Worm (Caenorhabditis elegans) whole organism, L4 larva: ENCODE results near the gene lgc-1.

Experiments
- T26A8.4 ChIP-seq: fragments of 200-800 bp; sonication (Bioruptor generic); IDR thresholded peaks from 2 replicates; pipeline ENCODE4 v1.3.6; 2022; ENCODE audit warnings: missing genetic modification characterization, missing compliant biosample characterization
- Y5F2A.4 ChIP-seq: fragments of 200-800 bp; sonication (Bioruptor generic); optimal IDR thresholded peaks from 2 replicates; lab custom pipeline; 2018; ENCODE audit warnings: mild to moderate bottlenecking, missing genetic modification characterization, missing compliant biosample characterization
- arid-1 ChIP-seq: fragments of 200-800 bp; sonication (Bioruptor generic); conservative IDR thresholded peaks from 2 replicates; pipeline ENCODE4 v1.3.6; 2022; ENCODE audit warnings: missing genetic modification reagents, missing genetic modification characterization, missing compliant biosample characterization
- attf-4 ChIP-seq: sonication (generic microtip); optimal IDR thresholded peaks from 3 replicates; lab custom pipeline; 2017; ENCODE audit warnings: missing biosample characterization, missing genetic modification characterization
- daf-12 ChIP-seq: fragments of 150-350 bp; optimal IDR thresholded peaks from 2 replicates; lab custom pipeline; 2014; ENCODE audit warnings: missing biosample characterization, missing genetic modification reagents, missing genetic modification characterization
- daf-16 ChIP-seq, 3 experiments: sonication (generic microtip); optimal IDR thresholded peaks; 2 replicates each; lab custom pipeline; 2016 to 2017; ENCODE audit warnings: missing genetic modification characterization in 3 of 3, missing genetic modification reagents in 3 of 3, mild to moderate bottlenecking in 2 of 3, missing compliant biosample characterization in 2 of 3, missing biosample characterization in 1 of 3, moderate library complexity in 1 of 3
- dmd-6 ChIP-seq: fragments of 200-800 bp; sonication (Bioruptor generic); IDR thresholded peaks from 2 replicates; pipeline ENCODE4 v1.3.6; 2022; ENCODE audit warnings: missing genetic modification reagents, missing genetic modification characterization, missing compliant biosample characterization
- dpl-1 ChIP-seq: fragments of 150-350 bp; optimal IDR thresholded peaks from 2 replicates; lab custom pipeline; 2014; ENCODE audit warnings: missing biosample characterization, missing genetic modification reagents, missing genetic modification characterization
- duxl-1 ChIP-seq: sonication (generic microtip); optimal IDR thresholded peaks from 2 replicates; lab custom pipeline; 2016; ENCODE audit warnings: mild to moderate bottlenecking, missing genetic modification characterization, moderate library complexity, missing compliant biosample characterization; ENCODE audit not compliant: poor library complexity
- egl-27 ChIP-seq: sonication (generic microtip); optimal IDR thresholded peaks from 3 replicates; lab custom pipeline; 2017; ENCODE audit warnings: missing biosample characterization, missing genetic modification reagents, missing genetic modification characterization
- fkh-10 ChIP-seq: fragments of 150-350 bp; optimal IDR thresholded peaks from 2 replicates; lab custom pipeline; 2014; ENCODE audit warnings: missing biosample characterization, missing genetic modification reagents, missing genetic modification characterization
- hlh-11 ChIP-seq: fragments of 200-800 bp; sonication (Bioruptor generic); optimal IDR thresholded peaks from 2 replicates; lab custom pipeline; 2018; ENCODE audit warnings: mild to moderate bottlenecking, missing genetic modification characterization, missing compliant biosample characterization
- hlh-30 ChIP-seq: sonication (generic microtip); optimal IDR thresholded peaks from 2 replicates; lab custom pipeline; 2017; ENCODE audit warnings: antibody characterized with exemption, mild to moderate bottlenecking, missing genetic modification characterization, missing compliant biosample characterization; ENCODE audit not compliant: insufficient read depth
- lim-7 ChIP-seq: fragments of 200-800 bp; sonication (Bioruptor generic); IDR thresholded peaks from 2 replicates; pipeline ENCODE4 v1.3.6; 2022; ENCODE audit warnings: missing genetic modification characterization, missing compliant biosample characterization
- lin-1 ChIP-seq: fragments of 200-800 bp; sonication (Bioruptor generic); IDR thresholded peaks from 2 replicates; pipeline ENCODE4 v1.3.6; 2022; ENCODE audit warnings: missing genetic modification reagents, missing genetic modification characterization, missing compliant biosample characterization
- lin-13 ChIP-seq: fragments of 150-350 bp; optimal IDR thresholded peaks from 2 replicates; lab custom pipeline; 2014; ENCODE audit warnings: missing biosample characterization, missing genetic modification reagents, missing genetic modification characterization
- lin-15B ChIP-seq: fragments of 150-350 bp; sonication (generic microtip); optimal IDR thresholded peaks from 3 replicates; lab custom pipeline; 2014; ENCODE audit warnings: missing biosample characterization, missing genetic modification characterization
- lin-38 ChIP-seq: fragments of 200-800 bp; sonication (Bioruptor generic); IDR thresholded peaks from 2 replicates; pipeline ENCODE4 v1.3.6; 2022; ENCODE audit warnings: missing genetic modification reagents, missing genetic modification characterization, missing compliant biosample characterization
- lir-3 ChIP-seq: sonication (generic microtip); optimal IDR thresholded peaks from 2 replicates; lab custom pipeline; 2016; ENCODE audit warnings: mild to moderate bottlenecking, missing genetic modification characterization, missing compliant biosample characterization
- lsy-2 ChIP-seq, 2 experiments: fragments of 150-350 bp in 1 of 2; sonication (generic microtip) in 1 of 2; optimal IDR thresholded peaks; 2 replicates each; lab custom pipeline; 2014 to 2017; ENCODE audit warnings: missing biosample characterization in 2 of 2, missing genetic modification characterization in 2 of 2
- mdl-1 ChIP-seq, 2 experiments: fragments of 150-350 bp in 1 of 2; sonication (generic microtip) in 1 of 2; optimal IDR thresholded peaks; 2 replicates each; lab custom pipeline; 2014 to 2017; ENCODE audit warnings: missing biosample characterization in 2 of 2, missing genetic modification characterization in 2 of 2
- mdt-29 ChIP-seq: fragments of 200-800 bp; sonication (Bioruptor generic); IDR thresholded peaks from 2 replicates; pipeline ENCODE4 v1.3.6; 2022; ENCODE audit warnings: missing genetic modification reagents, missing genetic modification characterization, missing compliant biosample characterization
- mes-2 ChIP-seq: sonication (generic microtip); optimal IDR thresholded peaks from 2 replicates; lab custom pipeline; 2016; ENCODE audit warnings: missing genotype, mild to moderate bottlenecking, missing genetic modification characterization, missing compliant biosample characterization; ENCODE audit not compliant: poor library complexity, severe bottlenecking
- mxl-3 ChIP-seq: fragments of 200-800 bp; sonication (Bioruptor generic); optimal IDR thresholded peaks from 2 replicates; lab custom pipeline; 2018; ENCODE audit warnings: mild to moderate bottlenecking, missing genetic modification characterization, missing compliant biosample characterization
- nhr-102 ChIP-seq: sonication (generic microtip); optimal IDR thresholded peaks from 2 replicates; lab custom pipeline; 2016; ENCODE audit warnings: mild to moderate bottlenecking, missing genetic modification characterization, moderate library complexity, missing compliant biosample characterization
- nhr-111 ChIP-seq: fragments of 200-800 bp; sonication (Bioruptor generic); optimal IDR thresholded peaks from 2 replicates; lab custom pipeline; 2018; ENCODE audit warnings: mild to moderate bottlenecking, missing genetic modification characterization, missing compliant biosample characterization
- nhr-28 ChIP-seq: fragments of 150-350 bp; optimal IDR thresholded peaks from 2 replicates; lab custom pipeline; 2014; ENCODE audit warnings: missing biosample characterization, missing genetic modification characterization
- nhr-48 ChIP-seq: sonication (generic microtip); optimal IDR thresholded peaks from 2 replicates; lab custom pipeline; 2016; ENCODE audit warnings: mild to moderate bottlenecking, missing genetic modification characterization, missing compliant biosample characterization
- nhr-77 ChIP-seq: fragments of 150-350 bp; optimal IDR thresholded peaks from 2 replicates; lab custom pipeline; 2014; ENCODE audit warnings: missing biosample characterization, missing genetic modification characterization
- pha-4 ChIP-seq, 2 experiments: fragments of 150-350 bp in 1 of 2; fragments of 200-800 bp in 1 of 2; sonication (Bioruptor generic) in 1 of 2; IDR thresholded peaks in 1 of 2; optimal IDR thresholded peaks in 1 of 2; 2 replicates each; pipeline versions ENCODE4 v1.3.6 to Lab custom; 2014 to 2022; ENCODE audit warnings: missing genetic modification characterization in 2 of 2, missing genetic modification reagents in 2 of 2, missing biosample characterization in 1 of 2, missing compliant biosample characterization in 1 of 2
- php-3 ChIP-seq: fragments of 200-800 bp; sonication (Bioruptor generic); IDR thresholded peaks from 2 replicates; pipeline ENCODE4 v1.3.6; 2022; ENCODE audit warnings: missing genetic modification reagents, missing genetic modification characterization, missing compliant biosample characterization
- set-16 ChIP-seq: fragments of 200-800 bp; sonication (Bioruptor generic); IDR thresholded peaks from 2 replicates; pipeline ENCODE4 v1.3.6; 2022; ENCODE audit warnings: missing genetic modification reagents, missing genetic modification characterization, missing compliant biosample characterization
- spr-1 ChIP-seq: sonication (generic microtip); optimal IDR thresholded peaks from 2 replicates; lab custom pipeline; 2016; ENCODE audit warnings: mild to moderate bottlenecking, missing genetic modification characterization, missing compliant biosample characterization
- spr-3 ChIP-seq: fragments of 200-800 bp; sonication (Bioruptor generic); optimal IDR thresholded peaks from 2 replicates; lab custom pipeline; 2018; ENCODE audit warnings: mild to moderate bottlenecking, missing genetic modification characterization, missing compliant biosample characterization
- tag-97 ChIP-seq: fragments of 200-800 bp; sonication (Bioruptor generic); IDR thresholded peaks from 2 replicates; pipeline ENCODE4 v1.3.6; 2022; ENCODE audit warnings: missing genetic modification characterization, missing compliant biosample characterization
- unc-62 ChIP-seq, 3 experiments: fragments of 150-350 bp in 1 of 3; sonication (generic microtip); optimal IDR thresholded peaks in 2 of 3; peaks in 1 of 3; 1 replicate in 1 of 3; 2 replicates in 2 of 3; lab custom pipeline; 2014 to 2017; ENCODE audit warnings: missing biosample characterization in 3 of 3, missing genetic modification characterization in 3 of 3, missing genetic modification reagents in 3 of 3, missing genotype in 1 of 3

lgc-1 gene

ce11 chrV:4185885-4186284, 51.1 kb downstream of the lgc-1 start:
- no peak for TF ChIP-seq daf-16 (GFP tag; optimal IDR thresholded peaks at IDR 0.05; lab: Kevin White, UChicago)
- TF ChIP-seq daf-16 (tag; optimal IDR thresholded peaks at IDR 0.05; lab: Kevin White, UChicago) = peak; percentile 54
- no peak for TF ChIP-seq egl-27 (tag; lab: Kevin White, UChicago)
- peak; percentile 6 for TF ChIP-seq nhr-28 (tag; lab: Kevin White, UChicago)

DNA sequence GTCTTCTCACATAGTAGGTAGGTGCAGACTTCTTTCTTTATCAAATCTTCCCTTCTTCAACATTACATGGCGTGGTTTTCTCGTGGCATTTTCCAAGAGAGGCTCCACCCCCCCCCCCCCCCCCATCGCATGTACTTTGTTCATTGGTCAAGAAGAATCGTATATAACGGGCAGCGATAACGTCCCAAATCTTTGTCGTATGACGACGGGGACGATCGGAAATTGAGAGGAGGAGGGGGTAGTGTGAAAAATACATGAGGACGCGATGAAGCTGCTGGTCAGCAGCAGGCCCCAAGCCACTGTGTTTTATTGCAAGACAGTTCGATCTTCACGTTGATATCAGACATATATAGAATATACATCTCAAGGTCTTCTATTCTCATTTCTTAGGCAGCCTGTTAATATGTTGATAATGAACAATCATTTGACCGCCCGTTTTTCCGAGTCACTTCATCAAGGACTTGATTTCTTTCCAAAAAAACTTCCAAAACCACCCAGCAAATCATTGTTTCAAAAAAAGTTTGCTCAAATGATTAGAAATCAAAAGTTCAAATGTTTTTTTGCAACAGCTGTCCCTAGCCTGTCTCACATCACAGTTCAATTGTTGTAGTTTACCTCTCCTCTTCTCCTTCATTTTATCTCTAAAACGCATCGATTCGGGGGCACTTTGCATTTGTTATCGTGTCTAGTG, 51.8 kb downstream of the lgc-1 start:
- TF ChIP-seq egl-27 (tag; lab: Kevin White, UChicago) = no peak
- TF ChIP-seq lin-15B = no peak
- no peak for TF ChIP-seq T26A8.4 (GFP tag; lab: Robert Waterston, UW)
- 0 out of 2 replicates have a peak, but pooled peaks have one; percentile 34 for TF ChIP-seq mdt-29 (GFP tag; lab: Robert Waterston, UW)
- no peak for TF ChIP-seq daf-16 (GFP tag; optimal IDR thresholded peaks at IDR 0.05; lab: Kevin White, UChicago)
- TF ChIP-seq daf-16 (tag; optimal IDR thresholded peaks at IDR 0.05; lab: Kevin White, UChicago) = peak; percentile 38
- no peak for TF ChIP-seq lir-3 (tag; lab: Kevin White, UChicago)
- TF ChIP-seq lin-1 = peak; percentile 32; the same call in 1 of the 2 replicates
- peak; percentile 90 for TF ChIP-seq hlh-11
- no peak for TF ChIP-seq spr-1 (tag; lab: Kevin White, UChicago)
- TF ChIP-seq dmd-6 (GFP tag; lab: Robert Waterston, UW) = peak; percentile 82
- TF ChIP-seq lin-13 (GFP tag; lab: Kevin White, UChicago) = no peak
- peak; percentile 5 for TF ChIP-seq spr-3 (GFP tag; lab: Kevin White, UChicago)
- no peak for TF ChIP-seq unc-62 (GFP tag; optimal IDR thresholded peaks at IDR 0.05 in 1 of 2; lab: Kevin White, UChicago)
- no peak for TF ChIP-seq unc-62 (tag; optimal IDR thresholded peaks at IDR 0.05; lab: Kevin White, UChicago)
- TF ChIP-seq php-3 (GFP tag; lab: Robert Waterston, UW) = 0 out of 2 replicates have a peak, but pooled peaks have one; percentile 14
- TF ChIP-seq mes-2 = peak; percentile 14
- peak; percentile 20 for TF ChIP-seq nhr-28 (tag; lab: Kevin White, UChicago)
- peak; percentile 31 to 53 for TF ChIP-seq mdl-1 (tag; optimal IDR thresholded peaks at IDR 0.05; lab: Kevin White, UChicago)
- TF ChIP-seq dpl-1 (GFP tag; lab: Kevin White, UChicago) = no peak
- TF ChIP-seq mxl-3 (GFP tag; lab: Kevin White, UChicago) = peak; percentile 97
- TF ChIP-seq daf-12 (tag; lab: Kevin White, UChicago) = no peak
- TF ChIP-seq tag-97 (GFP tag; lab: Robert Waterston, UW) = no peak
- TF ChIP-seq nhr-48 (tag; lab: Kevin White, UChicago) = peak; percentile 50
- no peak for TF ChIP-seq nhr-77
- 0 out of 2 replicates have a peak, but pooled peaks have one; percentile 33 for TF ChIP-seq arid-1 (GFP tag; lab: Robert Waterston, UW)
- TF ChIP-seq hlh-30 (tag; lab: Kevin White, UChicago) = peak; percentile 68
- TF ChIP-seq lim-7 (GFP tag; lab: Robert Waterston, UW) = 0 out of 2 replicates have a peak, but pooled peaks have one; percentile 43
- peak; percentile 36 for TF ChIP-seq duxl-1 (tag; lab: Kevin White, UChicago)
- TF ChIP-seq attf-4 (tag; lab: Kevin White, UChicago) = no peak
- peak; percentile 47 for TF ChIP-seq set-16 (GFP tag; lab: Robert Waterston, UW)
- peak; percentile 37; the same call in 1 of the 2 replicates for TF ChIP-seq lin-38 (GFP tag; lab: Robert Waterston, UW)
- TF ChIP-seq lsy-2 (tag; optimal IDR thresholded peaks at IDR 0.05; lab: Kevin White, UChicago) = no peak
- no peak for TF ChIP-seq fkh-10
- no peak for TF ChIP-seq nhr-111 (GFP tag; lab: Kevin White, UChicago)
- no peak for TF ChIP-seq Y5F2A.4 (GFP tag; lab: Kevin White, UChicago)
- peak; percentile 45 for TF ChIP-seq pha-4 (GFP tag; IDR thresholded peaks at IDR 0.05; lab: Robert Waterston, UW)
- TF ChIP-seq pha-4 (tag; optimal IDR thresholded peaks at IDR 0.05; lab: Kevin White, UChicago) = no peak
- peak; percentile 35 for TF ChIP-seq nhr-102 (tag; lab: Kevin White, UChicago)
